Worm (Caenorhabditis elegans) whole organism, L2 larva: ENCODE measurements around the gene ctf-4.

Experiments used
- aly-2 ChIP-seq: fragments of 150-350 bp; optimal IDR thresholded peaks from 2 replicates; lab custom pipeline; 2014; ENCODE audit warnings: missing biosample characterization, missing genetic modification characterization
- ama-1 ChIP-seq: fragments of 150-350 bp; optimal IDR thresholded peaks from 2 replicates; lab custom pipeline; 2018; ENCODE audit warnings: inconsistent platforms
- ceh-16 ChIP-seq: fragments of 150-350 bp; optimal IDR thresholded peaks from 2 replicates; lab custom pipeline; 2014; ENCODE audit warnings: missing biosample characterization, missing genetic modification characterization
- egl-27 ChIP-seq: sonication (generic microtip); optimal IDR thresholded peaks from 3 replicates; lab custom pipeline; 2017; ENCODE audit warnings: missing biosample characterization, missing genetic modification reagents, missing genetic modification characterization
- fos-1 ChIP-seq: fragments of 150-350 bp; optimal IDR thresholded peaks from 2 replicates; lab custom pipeline; 2014; ENCODE audit warnings: missing biosample characterization, missing genetic modification characterization
- lin-13 ChIP-seq: fragments of 150-350 bp; optimal IDR thresholded peaks from 2 replicates; lab custom pipeline; 2014; ENCODE audit warnings: missing biosample characterization, missing genetic modification reagents, missing genetic modification characterization
- lsy-2 ChIP-seq, 2 experiments: fragments of 150-350 bp in 1 of 2; sonication (generic microtip) in 1 of 2; optimal IDR thresholded peaks; 2 replicates each; lab custom pipeline; 2014 to 2017; ENCODE audit warnings: missing biosample characterization in 2 of 2, missing genetic modification characterization in 2 of 2
- skn-1 ChIP-seq: sonication (generic microtip); optimal IDR thresholded peaks from 2 replicates; lab custom pipeline; 2017; ENCODE audit warnings: missing biosample characterization, missing genetic modification characterization
- sma-9 ChIP-seq, 2 experiments: fragments of 150-350 bp in 1 of 2; sonication (generic microtip) in 1 of 2; optimal IDR thresholded peaks; 2 replicates each; lab custom pipeline; 2014 to 2016; ENCODE audit warnings: missing genetic modification characterization in 2 of 2, mild to moderate bottlenecking in 1 of 2, missing biosample characterization in 1 of 2, missing compliant biosample characterization in 1 of 2, missing genetic modification reagents in 1 of 2, moderate library complexity in 1 of 2
- snpc-4 ChIP-seq: fragments of 150-350 bp; optimal IDR thresholded peaks from 2 replicates; lab custom pipeline; 2014; ENCODE audit warnings: missing biosample characterization, missing genetic modification characterization
- unc-62 ChIP-seq: fragments of 150-350 bp; optimal IDR thresholded peaks from 2 replicates; lab custom pipeline; 2014; ENCODE audit warnings: missing biosample characterization, missing genetic modification reagents, missing genetic modification characterization
- zag-1 ChIP-seq: fragments of 150-350 bp; optimal IDR thresholded peaks from 2 replicates; lab custom pipeline; 2014; ENCODE audit warnings: missing biosample characterization, missing genetic modification characterization

DNA sequence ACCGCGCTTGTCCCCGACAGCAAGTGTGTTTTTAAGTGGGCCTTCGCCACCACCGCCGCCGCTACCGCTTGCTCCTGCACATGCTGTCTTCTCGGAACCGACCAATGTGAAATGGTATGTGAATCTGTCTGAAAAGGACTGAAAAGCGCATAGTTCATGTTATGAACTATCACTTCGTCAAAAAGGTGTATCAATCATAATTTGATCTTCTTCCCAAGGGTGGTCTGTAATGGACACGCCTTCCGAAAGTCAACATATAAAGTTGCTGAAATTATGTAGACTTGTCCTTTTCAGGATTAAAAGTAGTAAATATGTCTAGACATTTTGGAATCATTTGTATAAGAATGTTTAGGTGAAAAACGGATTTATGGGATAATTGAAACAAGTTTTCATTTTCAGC is 23.2 kb downstream of the ctf-4 start, which contains the start of gene zip-9:
- TF ChIP-seq fos-1 (no peak), sma-9 (GFP tag; optimal IDR thresholded peaks at IDR 0.05; lab: Kevin White, UChicago) (no peak), sma-9 (tag; optimal IDR thresholded peaks at IDR 0.05; lab: Kevin White, UChicago) (no peak), zag-1 (tag; lab: Kevin White, UChicago) (no peak), skn-1 (tag; lab: Kevin White, UChicago) (no peak), snpc-4 (tag; lab: Kevin White, UChicago) (no peak), egl-27 (no peak), ceh-16 (tag; lab: Kevin White, UChicago) (no peak), lin-13 (GFP tag; lab: Kevin White, UChicago) (no peak), aly-2 (tag; lab: Kevin White, UChicago) (no peak), ama-1 (lab: Kevin White, UChicago) (no peak), lsy-2 (tag; optimal IDR thresholded peaks at IDR 0.05; lab: Kevin White, UChicago) (no peak), unc-62 (GFP tag; lab: Kevin White, UChicago) (no peak)
